Worm (Caenorhabditis elegans) whole organism, midembryonic: ENCODE results near the gene act-2.

Experiments used
- T22C8.4 ChIP-seq: fragments of 200-800 bp; sonication (Bioruptor generic); IDR thresholded peaks from 2 replicates; pipeline ENCODE4 v1.3.6; 2022; ENCODE audit warnings: missing genetic modification characterization, missing compliant biosample characterization
- cog-1 ChIP-seq: sonication (generic microtip); optimal IDR thresholded peaks from 2 replicates; lab custom pipeline; 2016; ENCODE audit warnings: missing genetic modification characterization, missing compliant biosample characterization
- flt-1 ChIP-seq: fragments of 200-800 bp; sonication (Bioruptor generic); IDR thresholded peaks from 2 replicates; pipeline ENCODE4 v1.3.6; 2022; ENCODE audit warnings: missing genetic modification characterization, missing compliant biosample characterization
- klf-2 ChIP-seq: fragments of 200-800 bp; sonication (Bioruptor generic); conservative IDR thresholded peaks from 2 replicates; pipeline ENCODE4 v1.3.6; 2022; ENCODE audit warnings: missing genetic modification reagents, missing genetic modification characterization, missing compliant biosample characterization
- med-1 ChIP-seq: sonication (generic microtip); optimal IDR thresholded peaks from 2 replicates; lab custom pipeline; 2017; ENCODE audit warnings: missing genetic modification characterization, mild to moderate bottlenecking, missing compliant biosample characterization, antibody characterized with exemption, missing genetic modification reagents; ENCODE audit not compliant: insufficient read depth
- ref-1 ChIP-seq: fragments of 200-800 bp; sonication (Bioruptor generic); conservative IDR thresholded peaks from 2 replicates; pipeline ENCODE4 v1.3.6; 2022; ENCODE audit warnings: missing genetic modification reagents, missing genetic modification characterization, missing compliant biosample characterization
- tab-1 ChIP-seq: fragments of 200-800 bp; sonication (Bioruptor generic); IDR thresholded peaks from 2 replicates; pipeline ENCODE4 v1.3.6; 2022; ENCODE audit warnings: missing genetic modification characterization, missing compliant biosample characterization
- ztf-23 ChIP-seq: fragments of 200-800 bp; sonication (Bioruptor generic); IDR thresholded peaks from 2 replicates; pipeline ENCODE4 v1.3.6; 2022; ENCODE audit warnings: missing genetic modification reagents, missing genetic modification characterization, missing compliant biosample characterization
- ztf-29 ChIP-seq: fragments of 200-800 bp; sonication (Bioruptor generic); IDR thresholded peaks from 2 replicates; pipeline ENCODE4 v1.3.6; 2022; ENCODE audit warnings: missing genetic modification reagents, missing genetic modification characterization, missing compliant biosample characterization

Gene act-2

DNA sequence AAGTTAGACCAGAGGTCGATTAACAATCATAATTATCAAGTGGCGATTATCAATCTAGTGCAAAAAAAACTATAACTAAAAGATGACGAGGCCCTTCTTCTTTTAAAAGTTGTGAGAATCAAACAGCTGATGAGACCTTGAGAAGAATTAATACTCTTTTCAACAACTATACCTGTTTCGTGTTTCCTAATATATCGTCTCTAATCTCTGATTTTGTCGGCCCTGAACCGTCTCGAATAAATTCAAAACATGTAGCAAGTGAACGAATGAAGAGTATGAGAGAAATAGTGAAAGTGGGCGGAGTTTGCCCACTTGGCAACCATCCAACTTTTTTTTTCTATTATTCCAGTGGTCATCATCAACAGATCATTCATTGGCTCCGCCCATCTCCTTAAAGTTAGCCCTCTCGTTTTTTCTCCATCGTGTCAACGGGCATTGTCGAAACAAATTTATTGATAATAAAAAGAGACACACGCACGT lies 9.6 kb upstream of the act-2 start, which contains the start of gene Y42A5A.1:
Gene Y42A5A.1, plus strand, starts transcription at position 430 of the 480 bp plus-strand sequence.
- TF ChIP-seq flt-1 (GFP tag; lab: Robert Waterston, UW) (no peak), ztf-23 (GFP tag; lab: Robert Waterston, UW) (no peak), med-1 (no peak), ref-1 (GFP tag; lab: Robert Waterston, UW) (no peak), cog-1 (tag; lab: Kevin White, UChicago) (no peak), ztf-29 (no peak), klf-2 (no peak), tab-1 (GFP tag; lab: Robert Waterston, UW) (no peak), T22C8.4 (GFP tag; lab: Robert Waterston, UW) (no peak)

DNA sequence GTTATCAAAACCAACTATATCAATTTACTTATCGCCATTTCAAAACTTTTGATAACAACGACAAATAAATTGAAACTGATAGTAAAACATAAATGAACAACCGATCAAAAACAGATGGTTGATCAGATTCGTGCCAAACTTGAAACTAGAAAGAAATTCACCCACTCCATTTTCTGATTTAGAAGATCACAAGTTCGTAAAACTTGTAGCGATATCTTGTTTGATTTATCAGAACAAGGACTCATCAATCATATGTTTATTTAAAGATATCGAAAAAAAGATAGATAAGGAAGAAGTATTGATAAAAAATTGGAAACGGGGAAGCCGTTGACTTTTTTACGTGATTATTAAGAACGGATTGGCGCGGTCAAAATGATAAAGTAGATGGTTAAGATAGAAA lies 9.2 kb upstream of the act-2 start:
- no peak for TF ChIP-seq tab-1 (GFP tag; lab: Robert Waterston, UW)
- TF ChIP-seq flt-1 (GFP tag; lab: Robert Waterston, UW), result no peak
- TF ChIP-seq cog-1 (tag; lab: Kevin White, UChicago), result no peak
- no peak for TF ChIP-seq klf-2
- no peak for TF ChIP-seq T22C8.4 (GFP tag; lab: Robert Waterston, UW)
- no peak for TF ChIP-seq ztf-23 (GFP tag; lab: Robert Waterston, UW)

DNA sequence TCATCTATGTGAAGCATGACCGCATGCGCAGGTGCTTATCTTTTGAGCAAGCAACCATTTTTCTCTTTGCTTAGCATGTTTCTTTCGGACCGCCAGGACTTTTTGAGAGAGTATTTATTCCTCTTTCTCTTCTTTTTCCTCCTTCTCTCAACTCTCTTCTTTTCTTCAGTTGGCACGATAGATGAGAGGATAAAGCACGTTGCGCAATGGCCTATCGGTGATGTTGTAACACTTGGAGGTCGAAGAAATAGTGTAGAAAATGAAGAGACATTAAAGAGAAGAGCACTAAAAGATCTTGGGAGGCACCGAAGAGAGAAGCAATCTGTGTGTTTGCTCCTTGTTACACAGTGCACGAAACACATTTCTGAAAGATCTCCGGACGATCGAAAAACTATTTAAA lies 5.7 kb upstream of the act-2 start:
- peak; percentile 77 for TF ChIP-seq cog-1 (tag; lab: Kevin White, UChicago)
- TF ChIP-seq tab-1 (GFP tag; lab: Robert Waterston, UW), result no peak

DNA sequence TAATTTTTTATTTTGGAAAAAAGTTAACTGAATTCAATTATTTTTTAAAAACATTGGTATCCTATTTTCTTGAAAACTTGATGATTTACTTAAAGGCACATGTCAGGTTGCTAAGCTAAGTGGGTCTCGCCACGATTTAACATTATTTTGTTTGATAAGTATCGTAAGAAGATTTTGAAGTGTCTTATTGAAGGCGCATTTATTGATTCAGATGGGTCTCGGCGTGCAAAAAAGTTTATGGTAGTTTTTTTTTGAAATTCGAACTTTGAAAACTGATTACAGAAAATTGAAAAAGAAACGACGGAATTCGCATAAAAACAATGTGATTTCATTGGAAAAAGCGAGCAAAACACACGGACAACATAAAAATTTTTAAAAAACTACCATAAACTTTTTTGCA lies 5.0 kb upstream of the act-2 start:
- TF ChIP-seq cog-1 (tag; lab: Kevin White, UChicago) (no peak), klf-2 (no peak), tab-1 (GFP tag; lab: Robert Waterston, UW) (no peak), ztf-29 (no peak), flt-1 (GFP tag; lab: Robert Waterston, UW) (no peak), ztf-23 (GFP tag; lab: Robert Waterston, UW) (no peak), med-1 (no peak), ref-1 (GFP tag; lab: Robert Waterston, UW) (no peak)

DNA sequence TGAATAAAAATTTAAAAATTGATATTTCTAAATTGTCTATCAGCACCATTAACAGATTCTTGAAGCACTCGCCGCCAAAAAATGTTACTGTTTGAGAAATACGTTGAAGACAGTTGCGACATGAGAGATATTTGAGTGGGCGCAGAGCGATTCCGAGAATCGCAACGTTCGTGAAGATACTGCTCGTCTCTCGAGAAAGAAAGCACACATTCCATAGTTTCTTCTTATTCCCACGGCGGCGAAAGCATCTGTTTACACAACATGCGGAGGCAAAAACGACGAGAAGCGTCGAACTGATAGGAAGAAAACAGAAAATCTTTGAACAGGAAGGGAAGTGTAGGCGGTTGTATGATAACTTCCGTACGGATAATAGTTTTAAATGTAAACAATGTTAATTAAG lies 4.5 kb upstream of the act-2 start:
- TF ChIP-seq cog-1 (tag; lab: Kevin White, UChicago) (peak; percentile 23), T22C8.4 (GFP tag; lab: Robert Waterston, UW) (no peak), ref-1 (GFP tag; lab: Robert Waterston, UW) (no peak), klf-2 (no peak)

DNA sequence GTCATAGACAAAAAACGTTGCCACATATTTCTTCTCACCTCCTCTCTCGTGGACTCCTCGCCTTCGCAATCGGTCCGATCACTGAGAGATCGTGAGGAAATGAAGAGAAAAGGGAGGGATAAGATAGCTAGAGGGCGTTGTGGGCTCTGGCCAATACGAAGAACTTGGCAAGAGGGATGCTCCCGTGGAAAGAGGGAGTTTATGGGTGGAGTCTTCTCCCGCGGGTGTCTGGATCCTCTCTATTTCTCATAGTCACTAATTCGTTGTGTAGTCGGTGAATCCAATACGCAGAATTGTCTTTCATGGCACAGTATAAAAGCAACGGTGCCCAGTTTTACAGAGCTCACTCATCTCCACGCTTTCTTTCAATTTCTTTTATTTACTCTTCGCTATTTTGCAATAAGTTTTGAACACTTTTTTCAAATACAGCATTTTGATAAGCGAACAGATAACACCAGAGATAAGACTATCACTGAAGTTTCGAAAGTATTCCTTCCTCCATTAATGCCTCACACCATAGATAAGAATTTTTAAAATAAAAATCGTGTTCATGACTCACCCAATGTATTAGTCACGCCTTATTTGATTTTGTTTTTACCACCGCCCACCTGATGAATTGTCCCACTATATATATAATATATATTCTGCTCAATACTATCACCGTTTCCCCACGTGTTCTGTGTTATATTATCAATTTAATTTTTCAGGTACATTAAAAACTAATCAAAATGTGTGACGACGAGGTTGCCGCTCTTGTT lies 2.6 kb upstream of the act-2 start, which contains the start of gene act-1:
Gene act-1, plus strand, starts transcription at position 708 of the 758 bp plus-strand sequence.
- no peak for TF ChIP-seq T22C8.4 (GFP tag; lab: Robert Waterston, UW)
- TF ChIP-seq flt-1 (GFP tag; lab: Robert Waterston, UW), result 0 out of 2 replicates have a peak, but pooled peaks have one; percentile 27

DNA sequence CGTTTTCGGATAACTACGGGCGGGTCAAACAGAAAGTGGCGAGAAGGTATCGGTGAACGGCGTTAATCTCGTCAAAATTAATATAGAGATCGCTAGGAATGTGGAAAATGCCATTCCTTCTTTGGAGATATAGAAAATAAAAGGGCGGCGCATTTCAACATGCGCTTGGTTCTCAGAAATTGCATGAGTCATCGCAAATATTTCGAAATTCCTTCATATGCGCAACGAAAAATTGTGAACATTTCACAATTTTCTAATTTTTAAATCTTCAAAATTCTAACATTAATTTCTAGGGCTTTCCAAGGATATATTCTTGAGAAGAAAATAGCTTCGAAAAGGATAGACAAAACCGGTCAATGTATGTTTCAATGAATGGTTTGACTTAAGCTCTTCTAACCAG lies 920 bp upstream of the act-2 start:
- no peak for TF ChIP-seq flt-1 (GFP tag; lab: Robert Waterston, UW)
- no peak for TF ChIP-seq cog-1 (tag; lab: Kevin White, UChicago)
- no peak for TF ChIP-seq ztf-29
- no peak for TF ChIP-seq tab-1 (GFP tag; lab: Robert Waterston, UW)
- no peak for TF ChIP-seq klf-2
- TF ChIP-seq T22C8.4 (GFP tag; lab: Robert Waterston, UW), result no peak
- no peak for TF ChIP-seq ref-1 (GFP tag; lab: Robert Waterston, UW)
- no peak for TF ChIP-seq ztf-23 (GFP tag; lab: Robert Waterston, UW)
- no peak for TF ChIP-seq med-1

DNA sequence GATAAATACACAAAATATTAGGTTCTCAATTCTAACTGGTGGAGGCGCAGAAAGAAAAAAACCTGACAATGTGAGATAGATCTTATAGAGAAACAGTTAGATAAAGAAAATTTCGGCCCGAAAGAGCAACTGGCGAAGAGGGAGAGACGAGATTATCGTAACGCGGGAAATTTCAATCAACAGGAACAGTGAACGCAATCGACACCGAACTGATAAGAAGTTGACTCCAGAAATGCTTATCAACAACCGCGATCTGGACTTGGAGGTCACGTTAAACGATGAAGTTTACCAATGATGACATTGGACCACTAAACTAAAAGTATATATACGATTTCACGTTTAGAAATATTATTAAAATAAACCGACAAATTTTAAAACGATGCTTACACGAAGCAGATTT lies 1.6 kb downstream of the act-2 start:
- no peak for TF ChIP-seq flt-1 (GFP tag; lab: Robert Waterston, UW)
- TF ChIP-seq cog-1 (tag; lab: Kevin White, UChicago), result no peak
- no peak for TF ChIP-seq ref-1 (GFP tag; lab: Robert Waterston, UW)
- TF ChIP-seq tab-1 (GFP tag; lab: Robert Waterston, UW), result no peak

DNA sequence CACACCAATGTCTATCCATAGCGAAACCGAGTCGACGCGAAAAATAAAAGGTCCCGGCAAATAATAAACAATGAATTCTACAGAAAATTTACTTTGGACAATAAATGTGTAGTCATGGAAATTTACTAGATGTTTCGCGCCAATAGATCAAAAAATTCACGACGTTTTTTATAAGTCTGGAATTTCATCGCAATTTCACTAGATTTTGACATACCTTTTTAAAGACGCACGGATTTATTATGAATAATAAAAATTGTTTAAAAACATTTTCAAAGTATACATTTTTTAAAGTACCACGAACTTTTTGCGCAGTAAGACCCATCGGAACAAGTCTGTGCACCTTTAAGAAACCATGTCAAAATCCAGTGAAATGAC lies 1.9 kb downstream of the act-2 start:
- TF ChIP-seq med-1, result no peak
- TF ChIP-seq cog-1 (tag; lab: Kevin White, UChicago), result no peak
- TF ChIP-seq tab-1 (GFP tag; lab: Robert Waterston, UW), result no peak
- TF ChIP-seq klf-2, result no peak
- TF ChIP-seq flt-1 (GFP tag; lab: Robert Waterston, UW), result no peak
- TF ChIP-seq T22C8.4 (GFP tag; lab: Robert Waterston, UW), result no peak
- TF ChIP-seq ref-1 (GFP tag; lab: Robert Waterston, UW), result no peak
- TF ChIP-seq ztf-23 (GFP tag; lab: Robert Waterston, UW), result no peak
- TF ChIP-seq ztf-29, result no peak

DNA sequence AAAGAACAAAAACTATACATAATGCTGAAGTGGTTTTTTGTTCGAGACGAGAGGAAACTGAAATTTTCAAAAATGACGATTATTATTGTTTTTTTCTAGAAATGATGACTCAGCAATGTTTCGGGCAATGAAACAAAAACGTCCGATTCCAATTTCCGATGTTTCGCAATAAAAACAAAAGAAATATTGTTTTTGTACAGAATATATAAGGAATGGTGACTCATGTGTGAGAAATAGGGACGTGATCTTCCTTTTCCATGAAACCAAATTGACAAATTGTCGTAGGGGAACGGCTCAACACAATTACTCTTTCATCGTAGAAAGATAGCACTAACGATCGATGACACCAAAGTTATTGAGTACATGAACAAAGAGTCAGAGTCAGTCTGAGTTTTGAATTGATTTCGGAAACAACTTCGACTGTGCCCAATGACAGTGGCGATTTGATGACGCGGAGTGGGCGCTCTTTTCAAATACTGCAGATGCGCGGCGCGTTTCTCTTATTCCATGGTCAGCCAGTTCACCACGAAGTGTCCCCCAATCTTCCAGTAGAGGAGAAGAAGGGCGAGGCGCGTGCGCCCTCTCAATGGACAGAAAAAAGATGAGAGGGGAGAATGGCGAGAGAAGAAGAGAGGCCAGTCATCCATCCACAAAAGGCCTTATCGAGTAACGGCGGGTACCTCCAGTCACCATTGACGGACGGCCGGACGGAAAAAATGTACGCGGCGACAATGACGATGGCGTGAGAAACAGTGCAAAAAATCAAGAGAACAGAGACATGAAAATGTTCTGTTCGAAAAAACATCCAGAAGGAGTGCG lies 2.5 kb downstream of the act-2 start:
- peak; percentile 48; the same call in 1 of the 2 replicates for TF ChIP-seq flt-1 (GFP tag; lab: Robert Waterston, UW)
- TF ChIP-seq ztf-29, result no peak
